Fruit fly (Drosophila melanogaster): ENCODE data around the gene Cp7Fb.

Gene Cp7Fb

DNA sequence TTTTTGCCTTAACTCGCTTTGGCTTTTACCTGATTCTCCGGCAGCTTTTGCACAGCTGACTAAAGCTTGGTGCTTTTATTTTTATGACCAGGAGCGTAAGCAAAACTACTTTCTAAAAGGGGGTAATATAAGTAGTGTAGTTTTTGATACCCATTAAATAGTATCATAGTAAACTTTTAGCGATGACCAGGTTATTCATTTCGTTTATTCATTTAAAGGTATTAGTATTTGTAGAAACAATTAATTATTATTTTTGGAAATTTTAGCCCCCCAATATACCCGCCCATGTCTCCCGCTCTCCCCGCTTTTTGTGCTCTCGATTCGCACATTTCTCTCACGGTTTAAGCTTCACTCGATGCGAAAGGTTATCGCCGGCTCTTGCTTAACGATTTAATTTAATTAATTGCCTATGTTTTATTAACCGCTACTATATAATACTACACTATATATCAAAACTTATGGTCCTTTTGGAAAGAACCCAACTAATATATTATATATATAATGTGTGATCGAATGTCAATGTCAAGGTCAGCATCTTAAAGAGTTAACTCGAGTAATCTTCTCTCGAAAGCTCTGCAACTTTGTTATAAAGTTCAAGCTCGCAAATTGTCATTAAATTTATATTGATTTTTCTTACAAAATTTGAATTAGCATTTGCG, 9.1 kb upstream of the Cp7Fb start, which contains the start of gene Sptr (continued):
- TF ChIP-seq CrebB (tag; optimal IDR thresholded peaks at IDR 0.05) (peak; percentile 88), gem (tag; optimal IDR thresholded peaks at IDR 0.05) (peak; percentile 93), sqz (GFP tag; optimal IDR thresholded peaks at IDR 0.05) (no peak), ems (GFP tag; optimal IDR thresholded peaks at IDR 0.05) (peak; percentile 80), PHDP (tag; optimal IDR thresholded peaks at IDR 0.05) (peak; percentile 93), jumu (GFP tag; optimal IDR thresholded peaks at IDR 0.05) (peak; percentile 55), D19A (tag; optimal IDR thresholded peaks at IDR 0.05) (peak; percentile 79), zfh1 (GFP tag; IDR thresholded peaks at IDR 0.05) (peak; percentile 85), CG12391 (tag; optimal IDR thresholded peaks at IDR 0.05) (peak; percentile 88), CG16815 (GFP tag; optimal IDR thresholded peaks at IDR 0.05) (peak; percentile 42), Oli (tag; optimal IDR thresholded peaks at IDR 0.05) (peak; percentile 86), Asciz (GFP tag; optimal IDR thresholded peaks at IDR 0.05) (peak; percentile 76), oc (tag; optimal IDR thresholded peaks at IDR 0.05) (peak; percentile 64), CG12104 (GFP tag; optimal IDR thresholded peaks at IDR 0.05) (peak; percentile 84), CG6854 (GFP tag; optimal IDR thresholded peaks at IDR 0.05) (peak; percentile 88), zen2 (GFP tag; IDR thresholded peaks at IDR 0.05; ENCODE audit: partially characterized antibody) (no peak), CG10959 (GFP tag; IDR thresholded peaks at IDR 0.05) (peak; percentile 31; the same call in 1 of the 2 replicates), hkb (optimal IDR thresholded peaks at IDR 0.05) (no peak), hkb (GFP tag; IDR thresholded peaks at IDR 0.05) (peak; percentile 94), kay (GFP tag; optimal IDR thresholded peaks at IDR 0.05) (peak; percentile 66), CG3838 (GFP tag; optimal IDR thresholded peaks at IDR 0.05) (peak; percentile 20), ranshi (GFP tag; IDR thresholded peaks at IDR 0.05) (peak; percentile 89), Drgx (GFP tag; IDR thresholded peaks at IDR 0.05) (peak; percentile 95), gsb-n (tag; optimal IDR thresholded peaks at IDR 0.05) (peak; percentile 29), wor (GFP tag; IDR thresholded peaks at IDR 0.05) (peak; percentile 67), CG1233 (GFP tag; optimal IDR thresholded peaks at IDR 0.05) (peak; percentile 80), ham (GFP tag; IDR thresholded peaks at IDR 0.05) (peak; percentile 60; the same call in 1 of the 2 replicates), trh (GFP tag; optimal IDR thresholded peaks at IDR 0.05) (peak; percentile 55), bsh (GFP tag; optimal IDR thresholded peaks at IDR 0.05) (peak; percentile 72 to 79), CG10274 (GFP tag; optimal IDR thresholded peaks at IDR 0.05) (peak; percentile 65), Elba2 (GFP tag; optimal IDR thresholded peaks at IDR 0.05) (no peak), CG17361 (GFP tag; IDR thresholded peaks at IDR 0.05) (peak; percentile 77), tup (GFP tag; optimal IDR thresholded peaks at IDR 0.05) (peak; percentile 35), Spps (tag; optimal IDR thresholded peaks at IDR 0.05) (peak; percentile 3), H2.0 (GFP tag; IDR thresholded peaks at IDR 0.05) (peak; percentile 86), vvl (GFP tag; IDR thresholded peaks at IDR 0.05) (peak; percentile 95), maf-S (GFP tag; optimal IDR thresholded peaks at IDR 0.05) (peak; percentile 62), rib (GFP tag; IDR thresholded peaks at IDR 0.05) (peak; percentile 84), cad (GFP tag; optimal IDR thresholded peaks at IDR 0.05) (no peak), CG9437 (GFP tag; optimal IDR thresholded peaks at IDR 0.05) (peak; percentile 68), gcm (GFP tag; optimal IDR thresholded peaks at IDR 0.05) (peak; percentile 78), CG13624 (GFP tag; optimal IDR thresholded peaks at IDR 0.05) (peak; percentile 84), Rfx (GFP tag; IDR thresholded peaks at IDR 0.05) (peak; percentile 96), B-H1 (GFP tag; IDR thresholded peaks at IDR 0.05) (peak; percentile 81), CG12942 (GFP tag; optimal IDR thresholded peaks at IDR 0.05) (peak; percentile 74), bbx (GFP tag; IDR thresholded peaks at IDR 0.05; ENCODE audit: partially characterized antibody) (no peak), CG7556 (GFP tag; optimal IDR thresholded peaks at IDR 0.05) (peak; percentile 91), CG14860 (GFP tag; IDR thresholded peaks at IDR 0.05; ENCODE audit: partially characterized antibody) (no peak), CG17359 (tag; optimal IDR thresholded peaks at IDR 0.05) (peak; percentile 89)

Measured in whole organism, embryonic.